Worm (Caenorhabditis elegans): ENCODE measurements around the gene Y47C4A.1.

DNA sequence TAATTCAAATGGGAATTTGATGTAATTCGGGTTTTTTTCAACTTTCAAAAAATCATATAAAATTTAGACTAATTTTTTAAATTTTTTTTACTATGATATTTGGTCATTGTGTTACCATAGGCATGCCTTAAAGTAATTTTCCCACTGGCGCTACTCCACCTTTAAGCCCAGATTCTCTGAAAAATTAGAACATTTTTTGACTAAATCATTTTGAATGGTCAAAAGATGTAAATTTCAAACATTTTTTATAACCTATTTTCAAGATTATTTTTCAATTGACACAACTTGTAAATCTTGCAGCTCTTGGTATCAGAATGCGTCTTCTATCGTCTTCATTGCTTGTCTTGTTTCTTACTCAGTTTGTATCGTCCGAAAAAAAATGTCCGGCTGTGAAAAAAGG, 10.9 kb upstream of the Y47C4A.1 start, which contains the start of gene R57.2:
- TF ChIP-seq snpc-1.1 (tag; optimal IDR thresholded peaks at IDR 0.05; ENCODE audit: insufficient read depth) (no peak), sea-2 (GFP tag; IDR thresholded peaks at IDR 0.05) (no peak)

All from whole organism, young adult.